Worm (Caenorhabditis elegans) whole organism, L3 larva: ENCODE data around the gene srz-19.
"Not testable (repeated sequence)": the region's sequence is repeated elsewhere in the genome, so short reads cannot be mapped to it uniquely, and the experiment has no call there.

Experiments
- R02D3.7 ChIP-seq: fragments of 150-350 bp; optimal IDR thresholded peaks from 2 replicates; lab custom pipeline; 2014; ENCODE audit warnings: missing biosample characterization, missing genetic modification characterization
- ZK546.5 ChIP-seq: sonication (generic microtip); optimal IDR thresholded peaks from 2 replicates; lab custom pipeline; 2017; ENCODE audit warnings: missing biosample characterization, missing genetic modification characterization
- aly-2 ChIP-seq: fragments of 150-350 bp; optimal IDR thresholded peaks from 2 replicates; lab custom pipeline; 2014; ENCODE audit warnings: missing biosample characterization, missing genetic modification characterization
- ceh-82 ChIP-seq: fragments of 150-350 bp; optimal IDR thresholded peaks from 2 replicates; lab custom pipeline; 2014; ENCODE audit warnings: missing biosample characterization, missing genetic modification characterization
- elt-1 ChIP-seq: fragments of 150-350 bp; optimal IDR thresholded peaks from 2 replicates; lab custom pipeline; 2014; ENCODE audit warnings: missing biosample characterization, missing genetic modification characterization
- lin-39 ChIP-seq: fragments of 150-350 bp; optimal IDR thresholded peaks from 2 replicates; lab custom pipeline; 2018; ENCODE audit warnings: missing biosample characterization, missing genetic modification reagents, missing genetic modification characterization
- mdl-1 ChIP-seq: fragments of 150-350 bp; optimal IDR thresholded peaks from 2 replicates; lab custom pipeline; 2014; ENCODE audit warnings: missing biosample characterization, missing genetic modification characterization
- nfya-1 ChIP-seq: sonication (generic microtip); optimal IDR thresholded peaks from 2 replicates; lab custom pipeline; 2017; ENCODE audit warnings: missing genetic modification characterization, mild to moderate bottlenecking, missing compliant biosample characterization, antibody characterized with exemption, moderate library complexity; ENCODE audit not compliant: insufficient read depth
- nhr-237 ChIP-seq: fragments of 150-350 bp; optimal IDR thresholded peaks from 2 replicates; lab custom pipeline; 2014; ENCODE audit warnings: missing biosample characterization, missing genetic modification characterization
- nhr-28 ChIP-seq: fragments of 150-350 bp; optimal IDR thresholded peaks from 2 replicates; lab custom pipeline; 2014; ENCODE audit warnings: missing biosample characterization, missing genetic modification characterization
- pha-4 ChIP-seq: fragments of 150-350 bp; optimal IDR thresholded peaks from 2 replicates; lab custom pipeline; 2014; ENCODE audit warnings: missing biosample characterization, missing genetic modification reagents, missing genetic modification characterization
- sea-2 ChIP-seq: fragments of 150-350 bp; sonication (generic microtip); optimal IDR thresholded peaks from 4 replicates; lab custom pipeline; 2014; ENCODE audit warnings: missing biosample characterization, missing genetic modification reagents, missing genetic modification characterization
- skn-1 ChIP-seq: fragments of 150-350 bp; optimal IDR thresholded peaks from 2 replicates; lab custom pipeline; 2014; ENCODE audit warnings: missing biosample characterization, missing genetic modification characterization
- tbx-2 ChIP-seq: sonication (generic microtip); optimal IDR thresholded peaks from 2 replicates; lab custom pipeline; 2016; ENCODE audit warnings: mild to moderate bottlenecking, missing genetic modification characterization, missing compliant biosample characterization

- TF ChIP-seq skn-1 (tag; lab: Kevin White, UChicago); mdl-1 (tag; lab: Kevin White, UChicago); tbx-2; sea-2; lin-39 (tag; lab: Kevin White, UChicago); nfya-1 (tag; lab: Kevin White, UChicago); pha-4 (tag; lab: Kevin White, UChicago); elt-1 (tag; lab: Kevin White, UChicago); ceh-82 (tag; lab: Kevin White, UChicago); ZK546.5 (tag; lab: Kevin White, UChicago); nhr-237 (tag; lab: Kevin White, UChicago); R02D3.7 (tag; lab: Kevin White, UChicago); aly-2; nhr-28 (tag; lab: Kevin White, UChicago): not testable (repeated sequence)
These were observed 12.8 kb downstream of the srz-19 start, which contains the start of gene clec-70 for ce11 chrIV:3932408-3932807.
